Worm (Caenorhabditis elegans) whole organism, L4/young adult: ENCODE data around the gene dhs-24.

Experiments
- W03F9.2 ChIP-seq: fragments of 150-350 bp; optimal IDR thresholded peaks from 2 replicates; lab custom pipeline; 2014; ENCODE audit warnings: missing biosample characterization, missing genetic modification characterization
- dao-5 ChIP-seq: sonication (generic microtip); optimal IDR thresholded peaks from 2 replicates; lab custom pipeline; 2016; ENCODE audit warnings: missing genotype, missing genetic modification characterization, moderate library complexity, missing compliant biosample characterization
- him-1 ChIP-seq: sonication (generic microtip); optimal IDR thresholded peaks from 2 replicates; lab custom pipeline; 2016; ENCODE audit warnings: missing genotype, missing genetic modification reagents, missing genetic modification characterization, missing compliant biosample characterization

ce11 chrV:19994093-19994492 is 47.7 kb upstream of the dhs-24 start, which contains the start of gene Y60A3A.25:
- no peak for TF ChIP-seq him-1 (tag; lab: Kevin White, UChicago)
- no peak for TF ChIP-seq W03F9.2 (tag; lab: Kevin White, UChicago)
- no peak for TF ChIP-seq dao-5 (tag; lab: Kevin White, UChicago)
